Fruit fly (Drosophila melanogaster) whole organism, wandering third instar larva: ENCODE results near the gene CG42460.

Experiments
- Abd-B ChIP-seq: fragments of >200 bp; optimal IDR thresholded peaks from 2 replicates; lab custom pipeline; 2017; ENCODE audit warnings: missing biosample characterization, missing genetic modification characterization
- CG32264 ChIP-seq: fragments of 200-800 bp; sonication (Bioruptor generic); optimal IDR thresholded peaks from 2 replicates; lab custom pipeline; 2016; ENCODE audit warnings: missing biosample characterization, missing genetic modification characterization
- CG9705 ChIP-seq: fragments of 200-800 bp; sonication (Bioruptor generic); optimal IDR thresholded peaks from 2 replicates; lab custom pipeline; 2018; ENCODE audit warnings: missing biosample characterization, mild to moderate bottlenecking, missing genetic modification characterization
- CrebA ChIP-seq: fragments of 200-800 bp; sonication (Bioruptor generic); optimal IDR thresholded peaks from 2 replicates; lab custom pipeline; 2016; ENCODE audit warnings: missing biosample characterization, mild to moderate bottlenecking, missing genetic modification characterization, borderline replicate concordance
- Dfd ChIP-seq: fragments of >200 bp; optimal IDR thresholded peaks from 2 replicates; lab custom pipeline; 2017; ENCODE audit warnings: missing biosample characterization, missing genetic modification characterization
- Dif ChIP-seq: fragments of 200-275, 200-300 bp; sonication (Bioruptor generic); optimal IDR thresholded peaks from 2 replicates; lab custom pipeline; 2018; ENCODE audit warnings: missing biosample characterization, missing genetic modification characterization; ENCODE audit not compliant: partially characterized antibody
- GATAd ChIP-seq: sonication (Bioruptor generic); optimal IDR thresholded peaks from 2 replicates; lab custom pipeline; 2016; ENCODE audit warnings: missing biosample characterization, missing genetic modification characterization
- HLH106 ChIP-seq: fragments of 200-800 bp; optimal IDR thresholded peaks from 3 replicates; lab custom pipeline; 2019; ENCODE audit warnings: missing biosample characterization, mild to moderate bottlenecking, missing genetic modification characterization, moderate library complexity
- Hnf4 ChIP-seq: fragments of 200-800 bp; sonication (Bioruptor generic); optimal IDR thresholded peaks from 2 replicates; lab custom pipeline; 2016; ENCODE audit warnings: missing biosample characterization, mild to moderate bottlenecking, missing genetic modification characterization
- Hr78 ChIP-seq: fragments of >200 bp; optimal IDR thresholded peaks from 2 replicates; lab custom pipeline; 2017; ENCODE audit warnings: missing biosample characterization, missing genetic modification characterization
- Hr83 ChIP-seq: fragments of 200-300 bp; sonication (Bioruptor generic); optimal IDR thresholded peaks from 2 replicates; lab custom pipeline; 2016; ENCODE audit warnings: missing biosample characterization, mild to moderate bottlenecking, missing genetic modification characterization, moderate library complexity; ENCODE audit not compliant: poor library complexity, severe bottlenecking
- Jra ChIP-seq: sonication (Bioruptor generic); optimal IDR thresholded peaks from 2 replicates; lab custom pipeline; 2016; ENCODE audit warnings: missing biosample characterization, missing genetic modification characterization
- Mio ChIP-seq: sonication (Bioruptor generic); optimal IDR thresholded peaks from 2 replicates; lab custom pipeline; 2016; ENCODE audit warnings: missing biosample characterization, missing genetic modification characterization
- Myc ChIP-seq: fragments of >200 bp; optimal IDR thresholded peaks from 2 replicates; lab custom pipeline; 2017
- N ChIP-seq: fragments of >200 bp; optimal IDR thresholded peaks from 2 replicates; lab custom pipeline; 2018; ENCODE audit warnings: missing biosample characterization, missing external identifiers, missing genetic modification characterization
- OdsH ChIP-seq: fragments of 200-800 bp; sonication (Bioruptor generic); optimal IDR thresholded peaks from 2 replicates; lab custom pipeline; 2016; ENCODE audit warnings: missing biosample characterization, mild to moderate bottlenecking, missing genetic modification characterization
- Rel ChIP-seq, 2 experiments: fragments of 200-800 bp; sonication (Bioruptor generic) in 1 of 2; optimal IDR thresholded peaks; 2 replicates in 1 of 2; 3 replicates in 1 of 2; lab custom pipeline; 2016 to 2019; ENCODE audit warnings: mild to moderate bottlenecking in 2 of 2, missing biosample characterization in 2 of 2, missing genetic modification characterization in 2 of 2, moderate library complexity in 1 of 2
- Sp1 ChIP-seq: fragments of 200-800 bp; sonication (Bioruptor generic); optimal IDR thresholded peaks from 3 replicates; lab custom pipeline; 2019; ENCODE audit warnings: missing biosample characterization, mild to moderate bottlenecking, missing genetic modification characterization, moderate library complexity
- Vsx2 ChIP-seq: fragments of 200-300, 225-300 bp; sonication (Bioruptor generic); optimal IDR thresholded peaks from 2 replicates; lab custom pipeline; 2018; ENCODE audit warnings: missing biosample characterization, missing genetic modification characterization; ENCODE audit not compliant: partially characterized antibody
- br ChIP-seq: fragments of 200-800 bp; sonication (Bioruptor generic); optimal IDR thresholded peaks from 2 replicates; lab custom pipeline; 2016; ENCODE audit warnings: missing biosample characterization, missing genetic modification characterization
- brk ChIP-seq: fragments of 200-800 bp; sonication (Bioruptor generic); optimal IDR thresholded peaks from 2 replicates; lab custom pipeline; 2016; ENCODE audit warnings: missing biosample characterization, mild to moderate bottlenecking, missing genetic modification characterization
- dl ChIP-seq, 2 experiments: fragments of 175-275, 200-275 bp in 1 of 2; fragments of 200-275 bp in 1 of 2; sonication (Bioruptor generic); optimal IDR thresholded peaks; lab custom pipeline; 2018; ENCODE audit warnings: mild to moderate bottlenecking in 2 of 2, missing biosample characterization in 2 of 2, missing genetic modification characterization in 2 of 2, moderate library complexity in 2 of 2; ENCODE audit not compliant: partially characterized antibody in 2 of 2, insufficient read depth in 1 of 2
- dmrt93B ChIP-seq: fragments of 200-800 bp; sonication (Bioruptor generic); optimal IDR thresholded peaks from 2 replicates; lab custom pipeline; 2018; ENCODE audit warnings: missing biosample characterization, mild to moderate bottlenecking, missing genetic modification characterization
- ey ChIP-seq: fragments of 200-800 bp; sonication (Bioruptor generic); optimal IDR thresholded peaks from 2 replicates; lab custom pipeline; 2016; ENCODE audit warnings: missing biosample characterization, missing genetic modification characterization
- foxo ChIP-seq, 2 experiments: fragments of 200-800 bp; sonication (Bioruptor generic); optimal IDR thresholded peaks; 2 replicates in 1 of 2; 3 replicates in 1 of 2; lab custom pipeline; 2016 to 2017; ENCODE audit warnings: missing biosample characterization in 2 of 2, missing genetic modification characterization in 2 of 2
- h ChIP-seq: fragments of 200-800 bp; sonication (Bioruptor generic); optimal IDR thresholded peaks from 3 replicates; lab custom pipeline; 2016; ENCODE audit warnings: missing biosample characterization, mild to moderate bottlenecking, missing genetic modification characterization
- jim ChIP-seq: fragments of 175-275, 200-325 bp; sonication (Bioruptor generic); optimal IDR thresholded peaks from 2 replicates; lab custom pipeline; 2016; ENCODE audit warnings: missing biosample characterization, mild to moderate bottlenecking, missing genetic modification characterization
- lola ChIP-seq: fragments of >200 bp; optimal IDR thresholded peaks from 2 replicates; lab custom pipeline; 2017; ENCODE audit warnings: missing biosample characterization, missing genetic modification characterization
- pan ChIP-seq: fragments of >200 bp; optimal IDR thresholded peaks from 2 replicates; lab custom pipeline; 2017
- psq ChIP-seq: fragments of 200-800 bp; sonication (Bioruptor generic); optimal IDR thresholded peaks from 3 replicates; lab custom pipeline; 2017; ENCODE audit warnings: missing biosample characterization, mild to moderate bottlenecking, missing genetic modification characterization, moderate library complexity
- rgr ChIP-seq: fragments of 200-800 bp; sonication (Bioruptor generic); optimal IDR thresholded peaks from 3 replicates; lab custom pipeline; 2016; ENCODE audit warnings: missing biosample characterization, mild to moderate bottlenecking, missing genetic modification characterization
- sage ChIP-seq: fragments of 200-800 bp; sonication (Bioruptor generic); optimal IDR thresholded peaks from 2 replicates; lab custom pipeline; 2016; ENCODE audit warnings: missing biosample characterization, mild to moderate bottlenecking, missing genetic modification characterization
- sv ChIP-seq: fragments of 200-800 bp; sonication (Bioruptor generic); optimal IDR thresholded peaks from 3 replicates; lab custom pipeline; 2016; ENCODE audit warnings: missing biosample characterization, missing genetic modification characterization
- tai ChIP-seq: sonication (Bioruptor generic); optimal IDR thresholded peaks from 2 replicates; lab custom pipeline; 2016; ENCODE audit warnings: missing biosample characterization, missing genetic modification characterization
- usp ChIP-seq: fragments of >200 bp; optimal IDR thresholded peaks from 2 replicates; lab custom pipeline; 2017; ENCODE audit warnings: missing biosample characterization, missing genetic modification characterization
- woc ChIP-seq: sonication (Bioruptor generic); optimal IDR thresholded peaks from 2 replicates; lab custom pipeline; 2016; ENCODE audit warnings: missing biosample characterization, mild to moderate bottlenecking, missing genetic modification characterization

The CG42460 gene

dm6 chr2L:3356790-3357696, 31.3 kb downstream of the CG42460 start, which contains the start of gene CG8838:
CG8838 (plus strand) TSS chr2L:3357646.
- TF ChIP-seq dmrt93B (GFP tag; lab: Kevin White, UChicago) (no peak), CrebA (GFP tag; lab: Kevin White, UChicago) (peak; percentile 35), Dif (GFP tag; lab: Kevin White, UChicago) (no peak), sage (GFP tag; lab: Kevin White, UChicago) (peak; percentile 26), Myc (peak; percentile 53), Rel (GFP tag; optimal IDR thresholded peaks at IDR 0.05; lab: Kevin White, UChicago) (no peak), Rel (tag; optimal IDR thresholded peaks at IDR 0.05; lab: Kevin White, UChicago) (peak; percentile 64)

DNA sequence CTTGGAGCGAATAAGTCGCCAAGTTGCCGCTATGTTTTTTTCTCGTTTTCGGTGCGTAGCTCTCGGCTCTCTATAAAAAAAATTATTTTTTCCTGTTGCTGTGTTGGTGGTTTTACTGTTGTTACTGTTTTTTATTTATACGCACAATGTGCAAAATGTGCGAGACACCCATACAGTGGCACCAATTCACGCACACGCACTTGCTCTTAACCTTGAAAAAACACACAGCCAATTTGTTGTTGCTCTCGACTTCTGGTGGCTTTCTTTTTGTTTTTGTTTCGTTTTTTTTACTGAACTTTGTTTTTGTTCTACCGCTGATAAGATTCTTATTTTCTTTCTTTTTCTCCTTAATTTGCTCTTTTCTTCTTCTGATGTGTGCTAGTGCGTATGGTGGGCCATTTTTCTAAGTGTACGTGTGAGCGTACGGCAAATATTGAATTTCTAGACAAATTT, 32.1 kb downstream of the CG42460 start:
- TF ChIP-seq brk (no peak), Hr83 (GFP tag; lab: Kevin White, UChicago) (no peak), Hnf4 (GFP tag; lab: Kevin White, UChicago) (peak; percentile 41), dl (GFP tag; optimal IDR thresholded peaks at IDR 0.05; lab: Kevin White, UChicago; ENCODE audit: insufficient read depth in 1 of 2, partially characterized antibody in 2 of 2) (no peak), ey (GFP tag; lab: Kevin White, UChicago) (no peak), Rel (GFP tag; optimal IDR thresholded peaks at IDR 0.05; lab: Kevin White, UChicago) (peak; percentile 9), Rel (tag; optimal IDR thresholded peaks at IDR 0.05; lab: Kevin White, UChicago) (no peak), foxo (GFP tag; optimal IDR thresholded peaks at IDR 0.05; lab: Kevin White, UChicago) (no peak), sage (GFP tag; lab: Kevin White, UChicago) (no peak), h (GFP tag; lab: Kevin White, UChicago) (no peak), OdsH (GFP tag; lab: Kevin White, UChicago) (no peak), Vsx2 (no peak), HLH106 (tag; lab: Kevin White, UChicago) (no peak), GATAd (GFP tag; lab: Kevin White, UChicago) (no peak), Dif (GFP tag; lab: Kevin White, UChicago) (no peak), N (GFP tag; lab: Kevin White, UChicago) (no peak), psq (GFP tag; lab: Kevin White, UChicago) (no peak), tai (GFP tag; lab: Kevin White, UChicago) (no peak), dmrt93B (GFP tag; lab: Kevin White, UChicago) (no peak), Mio (GFP tag; lab: Kevin White, UChicago) (no peak), Abd-B (GFP tag; lab: Kevin White, UChicago) (no peak), CG32264 (GFP tag; lab: Kevin White, UChicago) (peak; percentile 7), Hr78 (GFP tag; lab: Kevin White, UChicago) (no peak), Dfd (no peak), sv (GFP tag; lab: Kevin White, UChicago) (no peak), rgr (peak; percentile 23), CG9705 (GFP tag; lab: Kevin White, UChicago) (no peak), lola (GFP tag; lab: Kevin White, UChicago) (no peak), jim (GFP tag; lab: Kevin White, UChicago) (no peak), Jra (no peak), usp (GFP tag; lab: Kevin White, UChicago) (no peak), pan (lab: Kevin White, UChicago) (no peak), br (GFP tag; lab: Kevin White, UChicago) (no peak), woc (GFP tag; lab: Kevin White, UChicago) (no peak), CrebA (GFP tag; lab: Kevin White, UChicago) (no peak), Myc (no peak), Sp1 (GFP tag; lab: Kevin White, UChicago) (peak; percentile 25)
